Worm (Caenorhabditis elegans) whole organism, mixed stage, embryonic: ENCODE data around the gene B0457.2.

ENCODE experiments used
- blmp-1 ChIP-seq: fragments of 150-350 bp; optimal IDR thresholded peaks from 2 replicates; lab custom pipeline; 2014; ENCODE audit warnings: missing biosample characterization, missing genetic modification characterization
- ceh-39 ChIP-seq: fragments of 150-350 bp; optimal IDR thresholded peaks from 2 replicates; lab custom pipeline; 2014; ENCODE audit warnings: missing biosample characterization, missing genetic modification characterization
- elt-1 ChIP-seq: sonication (generic microtip); optimal IDR thresholded peaks from 2 replicates; lab custom pipeline; 2017; ENCODE audit warnings: missing genetic modification characterization, mild to moderate bottlenecking, missing compliant biosample characterization, antibody characterized with exemption, moderate library complexity, borderline replicate concordance; ENCODE audit not compliant: insufficient read depth
- elt-3 ChIP-seq: fragments of 150-350 bp; optimal IDR thresholded peaks from 2 replicates; lab custom pipeline; 2014; ENCODE audit warnings: missing biosample characterization, missing genetic modification characterization
- lin-13 ChIP-seq: fragments of 150-350 bp; optimal IDR thresholded peaks from 2 replicates; lab custom pipeline; 2014; ENCODE audit warnings: missing biosample characterization, missing genetic modification characterization
- lsy-2 ChIP-seq: fragments of 150-350 bp; optimal IDR thresholded peaks from 2 replicates; lab custom pipeline; 2014; ENCODE audit warnings: missing biosample characterization, missing genetic modification characterization
- nhr-12 ChIP-seq: fragments of 150-350 bp; optimal IDR thresholded peaks from 2 replicates; lab custom pipeline; 2014; ENCODE audit warnings: missing biosample characterization, missing genetic modification characterization
- nhr-237 ChIP-seq: fragments of 150-350 bp; optimal IDR thresholded peaks from 2 replicates; lab custom pipeline; 2014; ENCODE audit warnings: missing biosample characterization, missing genetic modification characterization
- nhr-76 ChIP-seq: sonication (generic microtip); optimal IDR thresholded peaks from 2 replicates; lab custom pipeline; 2017; ENCODE audit warnings: missing biosample characterization, missing genetic modification characterization
- pha-4 ChIP-seq: fragments of 150-350 bp; optimal IDR thresholded peaks from 2 replicates; lab custom pipeline; 2018; ENCODE audit warnings: missing biosample characterization, missing genetic modification reagents, missing genetic modification characterization
- snpc-4 ChIP-seq: fragments of 150-350 bp; optimal IDR thresholded peaks from 2 replicates; lab custom pipeline; 2014; ENCODE audit warnings: missing biosample characterization, missing genetic modification characterization
- unc-39 ChIP-seq: fragments of 150-350 bp; optimal IDR thresholded peaks from 2 replicates; lab custom pipeline; 2014; ENCODE audit warnings: missing biosample characterization, missing genetic modification characterization

ce11 chrII:8920955-8921354, 5.4 kb downstream of the B0457.2 start:
- no peak for TF ChIP-seq nhr-237 (tag; lab: Kevin White, UChicago)
- no peak for TF ChIP-seq lin-13 (tag; lab: Kevin White, UChicago)
- TF ChIP-seq nhr-12 (tag; lab: Kevin White, UChicago) = no peak
- no peak for TF ChIP-seq lsy-2
- no peak for TF ChIP-seq unc-39 (tag; lab: Kevin White, UChicago)
- no peak for TF ChIP-seq pha-4 (tag; lab: Kevin White, UChicago)
- TF ChIP-seq elt-1 = no peak
- TF ChIP-seq nhr-76 (tag; lab: Kevin White, UChicago) = no peak
- no peak for TF ChIP-seq ceh-39 (tag; lab: Kevin White, UChicago)
- TF ChIP-seq blmp-1 (tag; lab: Kevin White, UChicago) = no peak
- TF ChIP-seq elt-3 (tag; lab: Kevin White, UChicago) = no peak
- no peak for TF ChIP-seq snpc-4 (tag; lab: Kevin White, UChicago)
